Worm (Caenorhabditis elegans) whole organism, late embryonic: Measurements from ENCODE around the gene F49E8.8.

Experiments used
- Y22D7AL.16 ChIP-seq: sonication (generic microtip); optimal IDR thresholded peaks from 2 replicates; lab custom pipeline; 2016; ENCODE audit warnings: missing genetic modification characterization, missing compliant biosample characterization
- ceh-18 ChIP-seq: sonication (generic microtip); optimal IDR thresholded peaks from 2 replicates; lab custom pipeline; 2016; ENCODE audit warnings: missing genetic modification characterization, missing compliant biosample characterization
- dve-1 ChIP-seq: sonication (generic microtip); optimal IDR thresholded peaks from 2 replicates; lab custom pipeline; 2017; ENCODE audit warnings: antibody characterized with exemption, mild to moderate bottlenecking, missing genetic modification characterization, missing compliant biosample characterization
- hlh-6 ChIP-seq: sonication (generic microtip); optimal IDR thresholded peaks from 2 replicates; lab custom pipeline; 2016; ENCODE audit warnings: missing genotype, missing genetic modification characterization, missing compliant biosample characterization
- nfya-1 ChIP-seq: sonication (generic microtip); optimal IDR thresholded peaks from 2 replicates; lab custom pipeline; 2017; ENCODE audit warnings: missing genetic modification characterization, mild to moderate bottlenecking, missing compliant biosample characterization, antibody characterized with exemption, moderate library complexity
- nhr-232 ChIP-seq: sonication (generic microtip); optimal IDR thresholded peaks from 2 replicates; lab custom pipeline; 2016; ENCODE audit warnings: missing genetic modification characterization, missing compliant biosample characterization
- pat-9 ChIP-seq: fragments of 200-800 bp; sonication (Bioruptor generic); optimal IDR thresholded peaks from 2 replicates; lab custom pipeline; 2018; ENCODE audit warnings: mild to moderate bottlenecking, missing genetic modification characterization, moderate library complexity, missing compliant biosample characterization
- pha-4 ChIP-seq: fragments of 150-350 bp; optimal IDR thresholded peaks from 2 replicates; lab custom pipeline; 2018; ENCODE audit warnings: missing biosample characterization, missing genetic modification reagents, missing genetic modification characterization
- tbx-2 ChIP-seq: sonication (generic microtip); optimal IDR thresholded peaks from 2 replicates; lab custom pipeline; 2016; ENCODE audit warnings: missing genetic modification characterization, missing compliant biosample characterization
- unc-42 ChIP-seq: sonication (generic microtip); optimal IDR thresholded peaks from 2 replicates; lab custom pipeline; 2016; ENCODE audit warnings: missing genotype, missing genetic modification characterization, missing compliant biosample characterization

DNA sequence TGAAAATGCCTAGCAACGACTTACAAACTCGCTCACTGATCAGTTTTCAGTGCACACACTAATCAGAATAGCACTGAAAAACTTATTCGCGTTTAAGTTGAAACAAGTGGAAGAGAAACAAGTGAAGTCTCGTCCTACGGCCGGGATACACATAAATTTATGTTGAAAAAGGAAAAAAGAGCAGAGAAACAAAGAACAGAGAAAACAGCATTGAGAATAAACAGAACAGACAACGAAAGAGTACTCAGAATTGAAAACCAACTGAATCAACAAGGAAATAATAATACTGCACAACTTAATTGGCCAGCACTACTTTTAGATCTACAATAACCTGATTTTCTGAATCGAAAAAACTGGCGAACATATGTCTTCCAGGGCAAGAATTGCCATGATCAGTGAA lies 2.1 kb upstream of the F49E8.8 start, which contains the start of gene F49E8.6:
- no peak for TF ChIP-seq pat-9
- TF ChIP-seq nfya-1 (tag; lab: Kevin White, UChicago): no peak
- no peak for TF ChIP-seq unc-42 (tag; lab: Kevin White, UChicago)
- no peak for TF ChIP-seq pha-4 (tag; lab: Kevin White, UChicago)
- no peak for TF ChIP-seq Y22D7AL.16
- no peak for TF ChIP-seq dve-1 (tag; lab: Kevin White, UChicago)
- no peak for TF ChIP-seq nhr-232 (tag; lab: Kevin White, UChicago)
- TF ChIP-seq tbx-2 (tag; lab: Kevin White, UChicago): no peak
- no peak for TF ChIP-seq hlh-6 (tag; lab: Kevin White, UChicago)
- no peak for TF ChIP-seq ceh-18 (tag; lab: Kevin White, UChicago)
